Fruit fly (Drosophila melanogaster): ENCODE measurements around the gene CG15741.

Gene CG15741

dm6 chrX:11788187-11788870 lies 49.5 kb downstream of the CG15741 start:
- TF ChIP-seq noc (tag; optimal IDR thresholded peaks at IDR 0.05), result peak; percentile 46
